Worm (Caenorhabditis elegans): ENCODE results near the gene srab-7.

ce11 chrV:3188043-3188442, 33.1 kb upstream of the srab-7 start, which contains the start of gene lag-2:
- no peak for TF ChIP-seq egl-27 (tag; optimal IDR thresholded peaks at IDR 0.05)
- TF ChIP-seq zip-4 (GFP tag; optimal IDR thresholded peaks at IDR 0.05) = no peak
- no peak for TF ChIP-seq fos-1 (tag; optimal IDR thresholded peaks at IDR 0.05)
- no peak for TF ChIP-seq ceh-82 (tag; optimal IDR thresholded peaks at IDR 0.05)
- no peak for TF ChIP-seq efl-3 (GFP tag; optimal IDR thresholded peaks at IDR 0.05)
- no peak for TF ChIP-seq ama-1 (optimal IDR thresholded peaks at IDR 0.05)
- no peak for TF ChIP-seq sptf-1 (tag; optimal IDR thresholded peaks at IDR 0.05)
- TF ChIP-seq nhr-77 (tag; optimal IDR thresholded peaks at IDR 0.05) = no peak
- no peak for TF ChIP-seq mdl-1 (tag; optimal IDR thresholded peaks at IDR 0.05)
- TF ChIP-seq fkh-10 (GFP tag; optimal IDR thresholded peaks at IDR 0.05) = no peak
- TF ChIP-seq nhr-237 (tag; optimal IDR thresholded peaks at IDR 0.05) = no peak
